Fruit fly (Drosophila melanogaster): ENCODE data around the gene CG18170.

Gene CG18170

dm6 chr3L:1592822-1593452, 9.8 kb upstream of the CG18170 start (continued):
- TF ChIP-seq Xrp1 (GFP tag; IDR thresholded peaks at IDR 0.05) (no peak), zen2 (GFP tag; IDR thresholded peaks at IDR 0.05; ENCODE audit: partially characterized antibody) (no peak), Dfd (GFP tag; optimal IDR thresholded peaks at IDR 0.05) (peak in 1 of 2 experiments; percentile 85), Jarid2 (GFP tag; optimal IDR thresholded peaks at IDR 0.05) (peak; percentile 11), maf-S (GFP tag; optimal IDR thresholded peaks at IDR 0.05) (no peak), Lhr (GFP tag; optimal IDR thresholded peaks at IDR 0.05) (no peak), Blimp-1 (GFP tag; optimal IDR thresholded peaks at IDR 0.05) (peak; percentile 95), Ada2b (GFP tag; IDR thresholded peaks at IDR 0.05) (no peak), ken (GFP tag; IDR thresholded peaks at IDR 0.05) (no peak), CG12104 (GFP tag; optimal IDR thresholded peaks at IDR 0.05) (no peak), trh (GFP tag; optimal IDR thresholded peaks at IDR 0.05) (no peak), CG2678 (tag; optimal IDR thresholded peaks at IDR 0.05) (no peak), Ravus (GFP tag; IDR thresholded peaks at IDR 0.05) (no peak), CG12155 (GFP tag; optimal IDR thresholded peaks at IDR 0.05) (no peak), Dref (GFP tag; IDR thresholded peaks at IDR 0.05) (no peak), Hey (tag; optimal IDR thresholded peaks at IDR 0.05) (no peak), CG14050 (GFP tag; IDR thresholded peaks at IDR 0.05) (no peak), otp (GFP tag; IDR thresholded peaks at IDR 0.05) (no peak), CHES-1-like (GFP tag; optimal IDR thresholded peaks at IDR 0.05) (no peak), lilli (GFP tag; optimal IDR thresholded peaks at IDR 0.05) (no peak), corto (GFP tag; optimal IDR thresholded peaks at IDR 0.05) (no peak), prd (optimal IDR thresholded peaks at IDR 0.05) (no peak), prd (GFP tag; IDR thresholded peaks at IDR 0.05) (no peak), amos (GFP tag; IDR thresholded peaks at IDR 0.05; ENCODE audit: partially characterized antibody) (no peak), CG10321 (GFP tag; IDR thresholded peaks at IDR 0.05) (no peak), sens-2 (GFP tag; IDR thresholded peaks at IDR 0.05) (no peak), sug (tag; optimal IDR thresholded peaks at IDR 0.05) (no peak), CkIIα-i1 (GFP tag; IDR thresholded peaks at IDR 0.05) (no peak), Fer2 (tag; optimal IDR thresholded peaks at IDR 0.05) (no peak), CG4854 (GFP tag; optimal IDR thresholded peaks at IDR 0.05) (no peak), CG17186 (GFP tag; optimal IDR thresholded peaks at IDR 0.05) (no peak), CG17829 (tag; optimal IDR thresholded peaks at IDR 0.05) (no peak), sqz (GFP tag; optimal IDR thresholded peaks at IDR 0.05) (no peak), HLH54F (GFP tag; optimal IDR thresholded peaks at IDR 0.05) (no peak), CG12391 (tag; optimal IDR thresholded peaks at IDR 0.05) (no peak), bbx (GFP tag; IDR thresholded peaks at IDR 0.05; ENCODE audit: partially characterized antibody) (no peak), Myb (GFP tag; optimal IDR thresholded peaks at IDR 0.05) (no peak), MESR4 (GFP tag; optimal IDR thresholded peaks at IDR 0.05) (no peak), Atf6 (GFP tag; IDR thresholded peaks at IDR 0.05) (no peak), her (GFP tag; optimal IDR thresholded peaks at IDR 0.05) (no peak), BEAF-32 (GFP tag; optimal IDR thresholded peaks at IDR 0.05) (no peak), cad (GFP tag; optimal IDR thresholded peaks at IDR 0.05) (no peak), CG17612 (GFP tag; IDR thresholded peaks at IDR 0.05) (no peak), CG30020 (tag; optimal IDR thresholded peaks at IDR 0.05) (no peak), CG11093 (GFP tag; IDR thresholded peaks at IDR 0.05) (no peak), sob (GFP tag; IDR thresholded peaks at IDR 0.05) (no peak), Elba2 (GFP tag; optimal IDR thresholded peaks at IDR 0.05) (peak; percentile 87), CG34422 (GFP tag; IDR thresholded peaks at IDR 0.05) (no peak), mirr (GFP tag; optimal IDR thresholded peaks at IDR 0.05) (no peak), Nf-YC (tag; optimal IDR thresholded peaks at IDR 0.05) (no peak), CG16863 (GFP tag; optimal IDR thresholded peaks at IDR 0.05) (no peak), exex (tag; optimal IDR thresholded peaks at IDR 0.05) (no peak)

Data from whole organism, embryonic.